Worm (Caenorhabditis elegans) whole organism, L2 larva: Measurements from ENCODE around the gene mup-4.

Experiments
- C34F6.9 ChIP-seq: fragments of 150-350 bp; optimal IDR thresholded peaks from 2 replicates; lab custom pipeline; 2014; ENCODE audit warnings: missing biosample characterization, missing genetic modification characterization
- egl-27 ChIP-seq: sonication (generic microtip); optimal IDR thresholded peaks from 3 replicates; lab custom pipeline; 2017; ENCODE audit warnings: missing biosample characterization, missing genetic modification reagents, missing genetic modification characterization
- lin-39 ChIP-seq: fragments of 150-350 bp; optimal IDR thresholded peaks from 2 replicates; lab custom pipeline; 2014; ENCODE audit warnings: missing biosample characterization, missing genetic modification reagents, missing genetic modification characterization
- nhr-12 ChIP-seq: fragments of 150-350 bp; optimal IDR thresholded peaks from 2 replicates; lab custom pipeline; 2014; ENCODE audit warnings: missing biosample characterization, missing genetic modification characterization
- nhr-237 ChIP-seq: fragments of 150-350 bp; optimal IDR thresholded peaks from 2 replicates; lab custom pipeline; 2014; ENCODE audit warnings: missing biosample characterization, missing genetic modification characterization
- unc-39 ChIP-seq: fragments of 150-350 bp; optimal IDR thresholded peaks from 2 replicates; lab custom pipeline; 2014; ENCODE audit warnings: missing biosample characterization, missing genetic modification characterization
- zag-1 ChIP-seq: fragments of 150-350 bp; optimal IDR thresholded peaks from 2 replicates; lab custom pipeline; 2014; ENCODE audit warnings: missing biosample characterization, missing genetic modification characterization

DNA sequence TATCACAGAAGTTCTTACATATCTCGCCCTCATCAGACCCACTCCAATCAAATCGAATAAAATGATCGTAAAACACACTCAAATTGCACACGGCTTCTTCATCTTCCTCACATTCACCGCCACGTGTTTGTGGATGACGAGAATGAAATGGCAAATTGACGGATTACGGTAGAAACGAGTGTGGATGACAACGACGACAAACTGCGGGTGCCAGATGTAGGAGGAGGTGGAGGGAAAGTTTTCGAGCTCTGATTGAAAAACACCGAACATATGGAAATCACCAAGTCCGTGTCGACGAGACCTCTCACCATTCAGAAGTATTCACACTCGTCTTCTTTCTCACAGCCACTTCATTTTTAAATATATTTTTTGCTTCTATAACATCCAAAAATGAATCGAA is 28.9 kb downstream of the mup-4 start, which contains the start of gene mls-1:
- TF ChIP-seq unc-39: no peak
- TF ChIP-seq lin-39 (tag; lab: Kevin White, UChicago): no peak
- TF ChIP-seq nhr-237: no peak
- no peak for TF ChIP-seq egl-27 (tag; lab: Kevin White, UChicago)
- no peak for TF ChIP-seq C34F6.9 (tag; lab: Kevin White, UChicago)
- no peak for TF ChIP-seq zag-1 (tag; lab: Kevin White, UChicago)
- no peak for TF ChIP-seq nhr-12 (tag; lab: Kevin White, UChicago)
